Worm (Caenorhabditis elegans) whole organism, L2 larva: ENCODE data around the gene F59B10.2.

ENCODE experiments used
- ZK546.5 ChIP-seq: sonication (generic microtip); optimal IDR thresholded peaks from 2 replicates; lab custom pipeline; 2017; ENCODE audit warnings: missing biosample characterization, missing genetic modification characterization
- ama-1 ChIP-seq: fragments of 150-350 bp; optimal IDR thresholded peaks from 2 replicates; lab custom pipeline; 2018; ENCODE audit warnings: inconsistent platforms
- elt-3 ChIP-seq: sonication (generic microtip); optimal IDR thresholded peaks from 2 replicates; lab custom pipeline; 2017; ENCODE audit warnings: missing biosample characterization, missing genetic modification characterization
- fos-1 ChIP-seq: fragments of 150-350 bp; optimal IDR thresholded peaks from 2 replicates; lab custom pipeline; 2014; ENCODE audit warnings: missing biosample characterization, missing genetic modification characterization

DNA sequence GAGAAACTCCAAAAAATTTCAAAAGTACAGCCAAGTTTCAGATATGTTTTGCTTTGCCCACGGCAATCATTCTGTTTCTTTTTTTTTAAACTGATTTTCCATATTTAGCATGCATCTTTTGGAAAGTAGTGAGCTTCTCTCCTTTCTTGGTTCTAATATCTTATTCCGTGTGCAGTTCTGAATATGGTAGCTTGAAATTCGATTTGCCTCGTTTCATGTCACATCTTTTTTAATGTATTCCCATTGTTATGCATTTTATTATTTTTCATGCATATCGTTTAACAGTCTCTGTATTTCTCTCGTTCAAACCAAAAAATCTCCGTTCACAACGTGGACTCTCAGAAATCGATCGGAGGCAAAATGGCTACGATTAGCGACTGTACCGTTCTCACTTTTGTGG, 15.2 kb downstream of the F59B10.2 start, which contains the start of gene ZK666.14:
- no peak for TF ChIP-seq fos-1
- TF ChIP-seq ZK546.5 (tag; lab: Kevin White, UChicago) = no peak
- no peak for TF ChIP-seq ama-1 (lab: Kevin White, UChicago)
- no peak for TF ChIP-seq elt-3 (tag; lab: Kevin White, UChicago)
